Worm (Caenorhabditis elegans) whole organism, L3 larva: Measurements from ENCODE around the gene Y53F4B.9.

Experiments
- ama-1 ChIP-seq: fragments of 150-350 bp; optimal IDR thresholded peaks from 2 replicates; lab custom pipeline; 2018
- ceh-16 ChIP-seq: sonication (generic microtip); optimal IDR thresholded peaks from 2 replicates; lab custom pipeline; 2017; ENCODE audit warnings: missing biosample characterization, missing genetic modification characterization
- ceh-9 ChIP-seq: sonication (generic microtip); optimal IDR thresholded peaks from 2 replicates; lab custom pipeline; 2018; ENCODE audit warnings: missing biosample characterization, missing genetic modification characterization
- elt-3 ChIP-seq, 3 experiments: fragments of 150-350 bp in 1 of 3; sonication (generic microtip) in 2 of 3; optimal IDR thresholded peaks; 2 replicates in 2 of 3; 4 replicates in 1 of 3; lab custom pipeline; 2014 to 2017; ENCODE audit warnings: missing biosample characterization in 3 of 3, missing genetic modification characterization in 3 of 3
- hmg-11 ChIP-seq: sonication (generic microtip); optimal IDR thresholded peaks from 2 replicates; lab custom pipeline; 2016; ENCODE audit warnings: missing genetic modification characterization, missing compliant biosample characterization
- nhr-25 ChIP-seq: sonication (generic microtip); optimal IDR thresholded peaks from 2 replicates; lab custom pipeline; 2017; ENCODE audit warnings: missing biosample characterization, missing genetic modification characterization
- pha-4 ChIP-seq: fragments of 150-350 bp; optimal IDR thresholded peaks from 2 replicates; lab custom pipeline; 2014; ENCODE audit warnings: missing biosample characterization, missing genetic modification reagents, missing genetic modification characterization
- snpc-4 ChIP-seq: fragments of 150-350 bp; optimal IDR thresholded peaks from 2 replicates; lab custom pipeline; 2014; ENCODE audit warnings: missing biosample characterization, missing genetic modification characterization
- zag-1 ChIP-seq: fragments of 150-350 bp; optimal IDR thresholded peaks from 2 replicates; lab custom pipeline; 2014; ENCODE audit warnings: missing biosample characterization, missing genetic modification characterization
- ztf-11 ChIP-seq: fragments of 150-350 bp; optimal IDR thresholded peaks from 2 replicates; lab custom pipeline; 2014; ENCODE audit warnings: missing biosample characterization, missing genetic modification characterization

- no peak for TF ChIP-seq snpc-4 (tag; lab: Kevin White, UChicago)
- TF ChIP-seq hmg-11 (tag; lab: Kevin White, UChicago): no peak
- TF ChIP-seq ztf-11: no peak
- no peak for TF ChIP-seq zag-1 (tag; lab: Kevin White, UChicago)
- no peak for TF ChIP-seq ama-1 (lab: Kevin White, UChicago)
- no peak for TF ChIP-seq elt-3 (tag; optimal IDR thresholded peaks at IDR 0.05; lab: Kevin White, UChicago)
- TF ChIP-seq ceh-16 (tag; lab: Kevin White, UChicago): no peak
- no peak for TF ChIP-seq pha-4 (tag; lab: Kevin White, UChicago)
- TF ChIP-seq ceh-9: no peak
- no peak for TF ChIP-seq nhr-25
These were observed 52.1 kb downstream of the Y53F4B.9 start, which contains the start of gene Y53F4B.1 for ce11 chrII:14958113-14958512.
